Worm (Caenorhabditis elegans): ENCODE data around the gene C16C8.19.

The C16C8.19 gene

ce11 chrII:3428158-3428704 lies 30.1 kb upstream of the C16C8.19 start (continued):
- TF ChIP-seq nhr-129 (tag; optimal IDR thresholded peaks at IDR 0.05): peak; percentile 22
- no peak for TF ChIP-seq nhr-21 (tag; optimal IDR thresholded peaks at IDR 0.05)
- TF ChIP-seq crh-2 (tag; optimal IDR thresholded peaks at IDR 0.05): peak; percentile 0
- no peak for TF ChIP-seq ztf-1 (GFP tag; conservative IDR thresholded peaks at IDR 0.05)
- no peak for TF ChIP-seq alr-1 (tag; optimal IDR thresholded peaks at IDR 0.05)
- TF ChIP-seq nhr-23 (tag; optimal IDR thresholded peaks at IDR 0.05): no peak
- TF ChIP-seq skn-1 (tag; optimal IDR thresholded peaks at IDR 0.05): no peak
- TF ChIP-seq unc-55 (GFP tag; optimal IDR thresholded peaks at IDR 0.05): peak; percentile 73
- no peak for TF ChIP-seq R02D3.7 (tag; optimal IDR thresholded peaks at IDR 0.05)

ce11 chrII:3429400-3429799 lies 28.9 kb upstream of the C16C8.19 start, which contains the start of gene C16C8.18:
C16C8.18 (plus strand) TSS chrII:3429700.
- TF ChIP-seq unc-55 (GFP tag; optimal IDR thresholded peaks at IDR 0.05) (peak; percentile 27), gmeb-1 (tag; optimal IDR thresholded peaks at IDR 0.05) (no peak)

- TF ChIP-seq nhr-25 (tag; optimal IDR thresholded peaks at IDR 0.05) (peak; percentile 26), unc-55 (GFP tag; optimal IDR thresholded peaks at IDR 0.05) (no peak), egl-27 (tag; optimal IDR thresholded peaks at IDR 0.05) (no peak), nhr-129 (tag; optimal IDR thresholded peaks at IDR 0.05) (no peak), ama-1 (optimal IDR thresholded peaks at IDR 0.05) (no peak), nhr-21 (tag; optimal IDR thresholded peaks at IDR 0.05) (no peak), snpc-4 (tag; optimal IDR thresholded peaks at IDR 0.05) (peak; percentile 67), skn-1 (tag; optimal IDR thresholded peaks at IDR 0.05) (no peak), elt-3 (tag; optimal IDR thresholded peaks at IDR 0.05) (no peak), Y55F3AM.14 (GFP tag; optimal IDR thresholded peaks at IDR 0.05) (no peak), peb-1 (tag; optimal IDR thresholded peaks at IDR 0.05) (no peak), ceh-16 (tag; optimal IDR thresholded peaks at IDR 0.05) (no peak), crh-2 (tag; optimal IDR thresholded peaks at IDR 0.05) (no peak), nhr-6 (tag; optimal IDR thresholded peaks at IDR 0.05) (no peak), ztf-11 (tag; optimal IDR thresholded peaks at IDR 0.05) (no peak), nhr-11 (tag; optimal IDR thresholded peaks at IDR 0.05) (no peak), aly-2 (tag; optimal IDR thresholded peaks at IDR 0.05) (no peak)
These were observed 23.3 kb upstream of the C16C8.19 start for ce11 chrII:3434893-3435503.

ce11 chrII:3436412-3436811 lies 21.9 kb upstream of the C16C8.19 start, which contains the start of gene skpo-2:
skpo-2 (minus strand) TSS chrII:3436512.
- TF ChIP-seq lin-11 (tag; optimal IDR thresholded peaks at IDR 0.05) (no peak), skn-1 (tag; optimal IDR thresholded peaks at IDR 0.05) (no peak), snpc-4 (tag; optimal IDR thresholded peaks at IDR 0.05) (no peak), sma-9 (GFP tag; optimal IDR thresholded peaks at IDR 0.05) (no peak), sma-9 (tag; optimal IDR thresholded peaks at IDR 0.05) (no peak), nhr-6 (tag; optimal IDR thresholded peaks at IDR 0.05) (no peak)

- no peak for TF ChIP-seq gmeb-1 (tag; optimal IDR thresholded peaks at IDR 0.05)
- no peak for TF ChIP-seq nhr-10 (tag; optimal IDR thresholded peaks at IDR 0.05)
- no peak for TF ChIP-seq elt-1 (tag; optimal IDR thresholded peaks at IDR 0.05)
- TF ChIP-seq C34F6.9 (tag; optimal IDR thresholded peaks at IDR 0.05): no peak
- TF ChIP-seq Y55F3AM.14 (GFP tag; optimal IDR thresholded peaks at IDR 0.05): no peak
- no peak for TF ChIP-seq nhr-12 (tag; optimal IDR thresholded peaks at IDR 0.05)
These were observed 20.9 kb upstream of the C16C8.19 start for ce11 chrII:3437393-3437792.

- no peak for TF ChIP-seq R02D3.7 (tag; optimal IDR thresholded peaks at IDR 0.05)
- TF ChIP-seq blmp-1 (tag; optimal IDR thresholded peaks at IDR 0.05; ENCODE audit: insufficient read depth): peak; percentile 39
These were observed 20.0 kb upstream of the C16C8.19 start for ce11 chrII:3438280-3438679.

- TF ChIP-seq gmeb-1 (tag; optimal IDR thresholded peaks at IDR 0.05): peak; percentile 46
- no peak for TF ChIP-seq alr-1 (tag; optimal IDR thresholded peaks at IDR 0.05)
- no peak for TF ChIP-seq mab-5 (tag; optimal IDR thresholded peaks at IDR 0.05)
- TF ChIP-seq lin-13 (GFP tag; optimal IDR thresholded peaks at IDR 0.05): peak; percentile 27
- no peak for TF ChIP-seq ceh-16 (tag; optimal IDR thresholded peaks at IDR 0.05)
- no peak for TF ChIP-seq skn-1 (tag; optimal IDR thresholded peaks at IDR 0.05)
- TF ChIP-seq fos-1 (tag; optimal IDR thresholded peaks at IDR 0.05): peak; percentile 64
- TF ChIP-seq ZK546.5 (tag; optimal IDR thresholded peaks at IDR 0.05): no peak
- TF ChIP-seq ama-1 (optimal IDR thresholded peaks at IDR 0.05): no peak
- TF ChIP-seq lsy-2 (tag; optimal IDR thresholded peaks at IDR 0.05): no peak
- TF ChIP-seq ceh-82 (tag; optimal IDR thresholded peaks at IDR 0.05): no peak
- TF ChIP-seq mdl-1 (tag; optimal IDR thresholded peaks at IDR 0.05): no peak
- TF ChIP-seq peb-1 (tag; optimal IDR thresholded peaks at IDR 0.05): no peak
- TF ChIP-seq aly-2 (tag; optimal IDR thresholded peaks at IDR 0.05): no peak
- no peak for TF ChIP-seq unc-39 (tag; optimal IDR thresholded peaks at IDR 0.05)
- TF ChIP-seq crh-2 (tag; optimal IDR thresholded peaks at IDR 0.05): peak; percentile 29
- no peak for TF ChIP-seq dmd-4 (tag; optimal IDR thresholded peaks at IDR 0.05)
- no peak for TF ChIP-seq elt-1 (tag; optimal IDR thresholded peaks at IDR 0.05)
- TF ChIP-seq sma-3 (GFP tag; optimal IDR thresholded peaks at IDR 0.05): peak; percentile 68
- no peak for TF ChIP-seq nhr-23 (tag; optimal IDR thresholded peaks at IDR 0.05)
These were observed 19.0 kb upstream of the C16C8.19 start for ce11 chrII:3439244-3439698.

All from whole organism, L2 larva.